Fruit fly (Drosophila melanogaster) whole organism: ENCODE results near the gene Dip-B.

ENCODE experiments used
- CG8478 ChIP-seq: fragments of >200 bp; optimal IDR thresholded peaks from 2 replicates; lab custom pipeline; 2018; ENCODE audit warnings: inconsistent platforms
- Dll ChIP-seq: fragments of >200 bp; optimal IDR thresholded peaks from 2 replicates; lab custom pipeline; 2017
- EcR ChIP-seq, 2 experiments: fragments of >200 bp; optimal IDR thresholded peaks; 2 replicates each; lab custom pipeline; 2017; ENCODE audit warnings: missing biosample characterization in 2 of 2, missing genetic modification characterization in 2 of 2, missing genetic modification reagents in 2 of 2
- pan ChIP-seq: fragments of >200 bp; optimal IDR thresholded peaks from 2 replicates; lab custom pipeline; 2017
- psq ChIP-seq: fragments of >200 bp; optimal IDR thresholded peaks from 2 replicates; lab custom pipeline; 2017
- usp ChIP-seq: fragments of >200 bp; optimal IDR thresholded peaks from 2 replicates; lab custom pipeline; 2017; ENCODE audit warnings: missing biosample characterization, missing genetic modification characterization, mixed read lengths

Gene Dip-B

dm6 chr3R:13782035-13782434, at the start of gene Dip-B:
TSS of gene Dip-B (plus strand) at chr3R:13782288.
- TF ChIP-seq usp (GFP tag; lab: Kevin White, UChicago) (no peak), EcR (GFP tag; optimal IDR thresholded peaks at IDR 0.05; lab: Kevin White, UChicago) (no peak), psq (lab: Kevin White, UChicago) (no peak), Dll (no peak), CG8478 (lab: Kevin White, UChicago) (no peak), pan (lab: Kevin White, UChicago) (no peak)

dm6 chr3R:13735304-13735898, 46.7 kb upstream of the Dip-B start:
- TF ChIP-seq psq (lab: Kevin White, UChicago) (no peak), usp (GFP tag; lab: Kevin White, UChicago) (no peak), CG8478 (lab: Kevin White, UChicago) (no peak), EcR (GFP tag; optimal IDR thresholded peaks at IDR 0.05; lab: Kevin White, UChicago) (no peak), pan (lab: Kevin White, UChicago) (no peak), Dll (no peak)

dm6 chr3R:13746066-13746673, 35.9 kb upstream of the Dip-B start:
- no peak for TF ChIP-seq EcR (GFP tag; optimal IDR thresholded peaks at IDR 0.05; lab: Kevin White, UChicago)
- no peak for TF ChIP-seq CG8478 (lab: Kevin White, UChicago)
- TF ChIP-seq usp (GFP tag; lab: Kevin White, UChicago), result no peak
- TF ChIP-seq pan (lab: Kevin White, UChicago), result no peak
- TF ChIP-seq Dll, result no peak
- no peak for TF ChIP-seq psq (lab: Kevin White, UChicago)

- no peak for TF ChIP-seq CG8478 (lab: Kevin White, UChicago)
- TF ChIP-seq EcR (GFP tag; optimal IDR thresholded peaks at IDR 0.05; lab: Kevin White, UChicago), result no peak
- no peak for TF ChIP-seq usp (GFP tag; lab: Kevin White, UChicago)
- TF ChIP-seq Dll, result no peak
- TF ChIP-seq pan (lab: Kevin White, UChicago), result no peak
- TF ChIP-seq psq (lab: Kevin White, UChicago), result no peak
These were observed 20.5 kb upstream of the Dip-B start for dm6 chr3R:13761563-13761962.

- no peak for TF ChIP-seq psq (lab: Kevin White, UChicago)
These were observed 17.1 kb upstream of the Dip-B start for dm6 chr3R:13765001-13765400.

dm6 chr3R:13765456-13765855, 16.6 kb upstream of the Dip-B start, which contains the start of gene CG9312:
TSS of gene CG9312 (plus strand) at chr3R:13765756.
- TF ChIP-seq EcR (GFP tag; optimal IDR thresholded peaks at IDR 0.05; lab: Kevin White, UChicago) (no peak), CG8478 (lab: Kevin White, UChicago) (no peak), Dll (no peak), usp (GFP tag; lab: Kevin White, UChicago) (no peak), pan (lab: Kevin White, UChicago) (no peak), psq (lab: Kevin White, UChicago) (no peak)

dm6 chr3R:13767239-13767638, 14.8 kb upstream of the Dip-B start, which contains the start of gene Cht5:
TSS of gene Cht5 (plus strand) at chr3R:13767549.
- TF ChIP-seq EcR (GFP tag; optimal IDR thresholded peaks at IDR 0.05; lab: Kevin White, UChicago), result no peak
- no peak for TF ChIP-seq psq (lab: Kevin White, UChicago)
- TF ChIP-seq Dll, result no peak
- no peak for TF ChIP-seq pan (lab: Kevin White, UChicago)
- no peak for TF ChIP-seq CG8478 (lab: Kevin White, UChicago)
- TF ChIP-seq usp (GFP tag; lab: Kevin White, UChicago), result no peak

DNA sequence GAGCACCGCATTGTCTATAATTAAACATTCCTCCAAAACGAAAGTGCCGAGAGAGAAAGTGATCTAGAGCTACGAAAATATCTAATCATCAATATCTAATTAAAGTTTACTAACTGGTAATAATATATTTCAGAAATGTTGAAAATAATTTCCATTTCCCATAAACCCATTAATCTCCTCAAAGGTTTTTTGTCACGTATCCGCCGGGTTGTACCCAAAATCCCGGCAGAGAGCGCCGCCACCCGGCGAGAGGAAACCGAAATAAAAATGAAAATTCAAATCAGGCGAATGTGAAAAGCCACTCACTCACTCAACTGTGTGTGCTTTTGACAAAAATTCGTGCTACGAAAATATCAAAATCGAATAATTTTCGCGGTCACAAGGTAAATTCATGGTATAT, 10.9 kb upstream of the Dip-B start, which contains the start of gene CG9297:
TSS of gene CG9297 (plus strand) at position 301 of the 400 bp plus-strand sequence.
- no peak for TF ChIP-seq usp (GFP tag; lab: Kevin White, UChicago)
- TF ChIP-seq CG8478 (lab: Kevin White, UChicago), result no peak
- TF ChIP-seq psq (lab: Kevin White, UChicago), result no peak
- no peak for TF ChIP-seq Dll
- TF ChIP-seq pan (lab: Kevin White, UChicago), result no peak
- no peak for TF ChIP-seq EcR (GFP tag; optimal IDR thresholded peaks at IDR 0.05; lab: Kevin White, UChicago)

DNA sequence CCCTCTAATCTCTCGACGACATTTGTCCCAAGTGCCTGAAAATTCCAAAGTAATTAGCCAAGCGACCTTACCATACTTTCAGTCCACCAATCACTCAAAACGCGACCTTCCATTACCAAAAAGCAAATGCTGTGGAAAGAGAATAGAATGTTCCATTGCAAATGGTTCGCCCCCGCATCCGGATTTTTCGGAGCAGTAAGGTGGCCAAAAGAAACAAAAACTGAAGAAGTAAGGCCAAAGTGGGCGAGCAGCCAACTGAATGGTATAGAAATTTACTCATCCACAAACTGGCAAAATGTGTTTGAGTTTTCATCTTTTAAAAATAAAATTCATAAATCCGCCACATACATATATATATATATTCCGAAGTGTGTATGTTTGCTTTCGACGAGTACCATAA, 8.7 kb upstream of the Dip-B start:
- TF ChIP-seq psq (lab: Kevin White, UChicago) (no peak), Dll (no peak), EcR (GFP tag; optimal IDR thresholded peaks at IDR 0.05; lab: Kevin White, UChicago) (no peak), CG8478 (lab: Kevin White, UChicago) (no peak), pan (lab: Kevin White, UChicago) (no peak), usp (GFP tag; lab: Kevin White, UChicago) (no peak)

DNA sequence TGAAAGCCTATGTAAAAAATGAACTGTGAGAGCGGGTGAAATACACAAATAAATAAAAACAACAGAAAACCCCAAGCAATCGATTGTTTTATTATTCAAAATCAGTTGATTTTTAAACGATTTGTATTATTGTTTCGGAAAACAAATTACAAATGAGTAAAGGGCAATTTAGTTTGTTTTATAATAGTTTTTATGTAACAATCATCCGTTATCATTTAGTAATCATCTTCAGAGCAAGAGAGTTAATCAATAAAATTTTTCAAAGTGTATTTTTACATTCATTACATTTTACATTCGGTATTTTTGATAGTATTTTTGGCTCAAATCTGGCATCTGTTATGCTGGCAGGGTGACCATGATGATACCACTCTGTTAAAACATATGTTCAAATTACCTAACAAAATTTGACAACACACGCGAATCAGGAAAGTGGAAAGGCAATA, 2.8 kb upstream of the Dip-B start, which contains the start of the genes CG42375 and CG9288:
TSS of gene CG42375 (plus strand) at position 384 of the 443 bp plus-strand sequence.
TSS of gene CG9288 (plus strand) at position 384 of the 443 bp plus-strand sequence.
- TF ChIP-seq pan (lab: Kevin White, UChicago) (no peak), EcR (GFP tag; optimal IDR thresholded peaks at IDR 0.05; lab: Kevin White, UChicago) (no peak)

dm6 chr3R:13780769-13781168, 1.3 kb upstream of the Dip-B start, which contains the start of gene CG9286:
TSS of gene CG9286 (plus strand) at chr3R:13780964.
- TF ChIP-seq pan (lab: Kevin White, UChicago) (no peak), usp (GFP tag; lab: Kevin White, UChicago) (no peak), psq (lab: Kevin White, UChicago) (no peak), Dll (no peak), EcR (GFP tag; optimal IDR thresholded peaks at IDR 0.05; lab: Kevin White, UChicago) (no peak), CG8478 (lab: Kevin White, UChicago) (no peak)

DNA sequence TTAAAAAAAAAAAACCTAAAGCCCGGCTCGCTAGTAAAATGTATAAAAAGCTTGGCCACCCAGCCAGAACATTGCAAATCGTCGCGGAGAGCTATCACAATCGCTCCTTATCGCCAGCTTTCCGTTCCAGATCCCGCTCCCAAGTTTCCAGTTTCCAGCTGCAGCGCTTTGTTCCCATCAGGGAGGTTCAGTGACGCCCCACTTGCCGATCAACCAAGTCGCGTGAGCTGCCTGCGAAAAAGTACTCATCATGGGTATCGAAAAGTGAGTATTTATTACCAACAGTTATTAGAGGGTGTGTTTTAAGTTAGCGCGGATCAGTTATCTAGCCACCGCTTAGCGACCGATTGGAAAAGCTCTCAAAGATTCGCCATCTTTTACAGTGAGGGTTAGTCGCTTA, 490 bp downstream of the Dip-B start:
- TF ChIP-seq EcR (GFP tag; optimal IDR thresholded peaks at IDR 0.05; lab: Kevin White, UChicago) (no peak), psq (lab: Kevin White, UChicago) (no peak), CG8478 (lab: Kevin White, UChicago) (no peak), pan (lab: Kevin White, UChicago) (no peak), Dll (no peak), usp (GFP tag; lab: Kevin White, UChicago) (no peak)
